Worm (Caenorhabditis elegans) whole organism, L3 larva: ENCODE data around the gene msp-49.
A peak's percentile ranks its signal among the peaks of the same experiment; 100 is the strongest.

ENCODE experiments used
- R02D3.7 ChIP-seq: fragments of 150-350 bp; optimal IDR thresholded peaks from 2 replicates; lab custom pipeline; 2014; ENCODE audit warnings: missing biosample characterization, missing genetic modification characterization
- ZK546.5 ChIP-seq: sonication (generic microtip); optimal IDR thresholded peaks from 2 replicates; lab custom pipeline; 2017; ENCODE audit warnings: missing biosample characterization, missing genetic modification characterization
- aly-2 ChIP-seq: fragments of 150-350 bp; optimal IDR thresholded peaks from 2 replicates; lab custom pipeline; 2014; ENCODE audit warnings: missing biosample characterization, missing genetic modification characterization
- ama-1 ChIP-seq: fragments of 150-350 bp; optimal IDR thresholded peaks from 2 replicates; lab custom pipeline; 2018
- ceh-28 ChIP-seq: fragments of 150-350 bp; optimal IDR thresholded peaks from 2 replicates; lab custom pipeline; 2014; ENCODE audit warnings: missing biosample characterization, missing genetic modification reagents, missing genetic modification characterization
- ceh-82 ChIP-seq: fragments of 150-350 bp; optimal IDR thresholded peaks from 2 replicates; lab custom pipeline; 2014; ENCODE audit warnings: missing biosample characterization, missing genetic modification characterization
- daf-12 ChIP-seq: fragments of 150-350 bp; optimal IDR thresholded peaks from 2 replicates; lab custom pipeline; 2014; ENCODE audit warnings: missing biosample characterization, missing genetic modification reagents, missing genetic modification characterization
- egl-27 ChIP-seq: sonication (generic microtip); optimal IDR thresholded peaks from 4 replicates; lab custom pipeline; 2017; ENCODE audit warnings: missing biosample characterization, missing genetic modification reagents, missing genetic modification characterization
- egl-5 ChIP-seq: fragments of 150-350 bp; optimal IDR thresholded peaks from 2 replicates; lab custom pipeline; 2017; ENCODE audit warnings: missing biosample characterization, missing genetic modification reagents, missing genetic modification characterization, inconsistent platforms
- elt-2 ChIP-seq: sonication (generic microtip); optimal IDR thresholded peaks from 2 replicates; lab custom pipeline; 2016; ENCODE audit warnings: missing genetic modification reagents, mild to moderate bottlenecking, missing genetic modification characterization, missing compliant biosample characterization
- eor-1 ChIP-seq, 2 experiments: fragments of 150-350 bp; optimal IDR thresholded peaks; 2 replicates each; lab custom pipeline; 2014 to 2018; ENCODE audit warnings: missing biosample characterization in 2 of 2, missing genetic modification characterization in 2 of 2
- fkh-10 ChIP-seq: sonication (generic microtip); optimal IDR thresholded peaks from 2 replicates; lab custom pipeline; 2017; ENCODE audit warnings: missing biosample characterization, missing genetic modification reagents, missing genetic modification characterization
- fos-1 ChIP-seq: fragments of 150-350 bp; optimal IDR thresholded peaks from 2 replicates; lab custom pipeline; 2014; ENCODE audit warnings: missing biosample characterization, missing genetic modification characterization
- jun-1 ChIP-seq: fragments of 150-350 bp; optimal IDR thresholded peaks from 2 replicates; lab custom pipeline; 2014; ENCODE audit warnings: missing biosample characterization, missing genetic modification reagents, missing genetic modification characterization
- lin-15B ChIP-seq: fragments of 150-350 bp; optimal IDR thresholded peaks from 2 replicates; lab custom pipeline; 2014; ENCODE audit warnings: missing biosample characterization, missing genetic modification characterization
- lin-39 ChIP-seq: fragments of 150-350 bp; optimal IDR thresholded peaks from 2 replicates; lab custom pipeline; 2018; ENCODE audit warnings: missing biosample characterization, missing genetic modification reagents, missing genetic modification characterization
- lsy-12 ChIP-seq: sonication (generic microtip); optimal IDR thresholded peaks from 2 replicates; lab custom pipeline; 2016; ENCODE audit warnings: mild to moderate bottlenecking, missing genetic modification characterization, missing compliant biosample characterization
- mdl-1 ChIP-seq: fragments of 150-350 bp; optimal IDR thresholded peaks from 2 replicates; lab custom pipeline; 2014; ENCODE audit warnings: missing biosample characterization, missing genetic modification characterization
- mml-1 ChIP-seq: fragments of 150-350 bp; sonication (generic microtip); optimal IDR thresholded peaks from 3 replicates; lab custom pipeline; 2014; ENCODE audit warnings: missing biosample characterization, missing genetic modification characterization
- nfya-1 ChIP-seq: sonication (generic microtip); optimal IDR thresholded peaks from 2 replicates; lab custom pipeline; 2017; ENCODE audit warnings: missing genetic modification characterization, mild to moderate bottlenecking, missing compliant biosample characterization, antibody characterized with exemption, moderate library complexity; ENCODE audit not compliant: insufficient read depth
- nhr-12 ChIP-seq: fragments of 150-350 bp; optimal IDR thresholded peaks from 2 replicates; lab custom pipeline; 2014; ENCODE audit warnings: missing biosample characterization, missing genetic modification characterization
- nhr-23 ChIP-seq: fragments of 150-350 bp; optimal IDR thresholded peaks from 2 replicates; lab custom pipeline; 2014; ENCODE audit warnings: missing biosample characterization, missing genetic modification reagents, missing genetic modification characterization
- nhr-25 ChIP-seq: sonication (generic microtip); optimal IDR thresholded peaks from 2 replicates; lab custom pipeline; 2017; ENCODE audit warnings: missing biosample characterization, missing genetic modification characterization
- nhr-28 ChIP-seq: fragments of 150-350 bp; optimal IDR thresholded peaks from 2 replicates; lab custom pipeline; 2014; ENCODE audit warnings: missing biosample characterization, missing genetic modification characterization
- nhr-67 ChIP-seq: fragments of 150-350 bp; optimal IDR thresholded peaks from 2 replicates; lab custom pipeline; 2014; ENCODE audit warnings: missing biosample characterization, missing genetic modification characterization
- nhr-76 ChIP-seq: fragments of 150-350 bp; sonication (generic microtip); optimal IDR thresholded peaks from 5 replicates; lab custom pipeline; 2014; ENCODE audit warnings: missing biosample characterization, missing genetic modification characterization
- pha-4 ChIP-seq: fragments of 150-350 bp; optimal IDR thresholded peaks from 2 replicates; lab custom pipeline; 2014; ENCODE audit warnings: missing biosample characterization, missing genetic modification reagents, missing genetic modification characterization
- pqm-1 ChIP-seq: fragments of 150-350 bp; optimal IDR thresholded peaks from 2 replicates; lab custom pipeline; 2017; ENCODE audit warnings: missing biosample characterization, missing genetic modification characterization, inconsistent platforms
- sea-2 ChIP-seq: fragments of 150-350 bp; sonication (generic microtip); optimal IDR thresholded peaks from 4 replicates; lab custom pipeline; 2014; ENCODE audit warnings: missing biosample characterization, missing genetic modification reagents, missing genetic modification characterization
- tbx-2 ChIP-seq: sonication (generic microtip); optimal IDR thresholded peaks from 2 replicates; lab custom pipeline; 2016; ENCODE audit warnings: mild to moderate bottlenecking, missing genetic modification characterization, missing compliant biosample characterization
- unc-62 ChIP-seq: fragments of 150-350 bp; sonication (generic microtip); optimal IDR thresholded peaks from 4 replicates; lab custom pipeline; 2014; ENCODE audit warnings: missing biosample characterization, missing genetic modification reagents, missing genetic modification characterization
- zag-1 ChIP-seq: fragments of 150-350 bp; optimal IDR thresholded peaks from 2 replicates; lab custom pipeline; 2014; ENCODE audit warnings: missing biosample characterization, missing genetic modification characterization
- ztf-4 ChIP-seq: fragments of 150-350 bp; optimal IDR thresholded peaks from 2 replicates; lab custom pipeline; 2014; ENCODE audit warnings: missing biosample characterization, missing genetic modification characterization

msp-49 gene

DNA sequence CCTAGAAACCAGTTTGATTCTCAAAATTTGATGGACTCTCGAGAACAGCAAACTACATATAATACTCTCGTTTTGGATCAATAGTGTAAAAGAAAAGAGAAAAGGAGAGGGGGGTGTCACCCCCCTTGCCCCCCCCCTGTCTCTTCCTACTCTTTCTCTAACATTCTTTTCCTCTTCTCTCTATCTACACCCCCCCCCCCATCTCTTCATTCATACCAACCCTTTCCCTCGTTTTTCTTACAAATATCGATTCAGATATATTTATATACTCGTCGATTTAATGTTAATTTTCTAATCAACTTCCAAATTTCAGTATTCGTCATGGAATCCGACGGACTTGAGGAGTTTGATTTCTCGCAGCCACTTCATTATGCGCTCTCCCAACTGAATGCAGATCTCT is 36.9 kb downstream of the msp-49 start, which contains the start of gene EGAP2.1:
Gene EGAP2.1 (plus strand): TSS at position 301 of the 400 bp plus-strand sequence.
- no peak for TF ChIP-seq fos-1 (tag; lab: Kevin White, UChicago)
- no peak for TF ChIP-seq nhr-12
- no peak for TF ChIP-seq pqm-1 (tag; lab: Kevin White, UChicago)
- no peak for TF ChIP-seq ama-1 (lab: Kevin White, UChicago)
- TF ChIP-seq nhr-76 (tag; lab: Kevin White, UChicago), result no peak
- TF ChIP-seq ceh-82 (tag; lab: Kevin White, UChicago), result no peak
- no peak for TF ChIP-seq ceh-28
- TF ChIP-seq nhr-67, result no peak
- no peak for TF ChIP-seq R02D3.7 (tag; lab: Kevin White, UChicago)
- TF ChIP-seq nhr-28 (tag; lab: Kevin White, UChicago), result no peak
- TF ChIP-seq, all 47 proteins: peak for 0

DNA sequence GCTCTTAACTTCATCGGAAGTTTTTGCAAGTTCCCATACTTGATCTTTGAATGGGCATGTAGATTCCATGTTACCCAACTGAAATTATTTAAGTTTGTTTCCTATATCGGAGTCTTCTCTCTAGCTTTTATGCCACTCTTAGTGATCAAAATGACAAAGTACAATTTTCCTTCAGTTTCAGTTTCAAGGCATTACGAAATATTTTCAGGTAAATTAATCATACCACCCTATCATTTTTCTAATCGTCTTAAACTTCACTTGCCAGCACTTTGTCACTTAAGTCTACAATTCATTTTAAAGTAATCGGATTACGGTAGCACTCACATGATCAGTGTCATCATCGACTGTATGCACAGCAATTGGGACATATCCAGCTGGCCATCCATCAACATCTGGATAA is 40.6 kb downstream of the msp-49 start:
- TF ChIP-seq tbx-2 (tag; lab: Kevin White, UChicago) (no peak), elt-2 (tag; lab: Kevin White, UChicago) (peak; percentile 84), pqm-1 (tag; lab: Kevin White, UChicago) (peak; percentile 57), jun-1 (tag; lab: Kevin White, UChicago) (no peak)
- TF ChIP-seq, all 47 proteins: peak for 2

DNA sequence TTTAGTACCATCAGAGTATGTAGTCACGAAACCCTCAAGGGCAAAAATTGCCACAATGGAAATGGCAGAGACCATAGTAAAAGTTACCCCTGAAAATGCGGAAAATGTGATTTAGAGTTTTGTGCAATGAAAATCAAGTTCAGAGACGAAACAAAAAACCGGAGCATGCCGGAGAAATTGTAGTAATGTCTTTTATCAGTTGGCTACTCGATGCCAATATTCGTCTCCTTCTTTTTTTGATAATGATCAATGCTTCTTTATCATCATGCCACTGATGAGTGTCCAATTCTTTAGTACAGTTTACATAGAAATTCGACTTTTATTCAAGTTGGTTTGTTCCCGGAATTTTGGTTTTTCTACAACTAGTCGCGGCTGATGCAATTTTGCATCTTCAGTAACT is 41.6 kb downstream of the msp-49 start, which contains the start of gene pho-1:
Gene pho-1 (minus strand): TSS at position 89 of the 400 bp plus-strand sequence.
- peak; percentile 49 for TF ChIP-seq pqm-1 (tag; lab: Kevin White, UChicago)
- peak; percentile 85 for TF ChIP-seq elt-2 (tag; lab: Kevin White, UChicago)
- no peak for TF ChIP-seq lin-39 (tag; lab: Kevin White, UChicago)
- TF ChIP-seq, all 47 proteins: peak for 2

DNA sequence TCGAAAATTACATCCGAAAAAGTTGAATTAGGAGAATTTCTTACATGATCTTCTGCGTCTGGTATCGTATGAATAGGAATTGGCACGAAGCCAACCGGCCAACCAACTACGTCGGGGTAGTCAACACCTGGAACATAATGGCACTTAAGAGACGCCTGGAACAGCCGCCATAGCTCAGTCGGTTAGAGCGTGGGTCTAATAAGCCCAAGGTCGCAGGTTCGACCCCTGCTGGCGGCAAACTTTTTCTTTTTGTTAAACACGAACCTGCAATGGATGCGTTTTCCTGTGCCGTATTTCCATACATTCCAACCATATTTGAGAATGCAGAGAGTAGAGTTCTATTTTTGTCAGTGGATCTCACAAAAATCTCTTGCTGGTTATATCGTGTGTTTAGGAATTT is 43.5 kb downstream of the msp-49 start:
- TF ChIP-seq nhr-67, result no peak
- TF ChIP-seq nhr-76 (tag; lab: Kevin White, UChicago), result no peak
- peak; percentile 57 for TF ChIP-seq elt-2 (tag; lab: Kevin White, UChicago)
- peak; percentile 4 for TF ChIP-seq lsy-12 (tag; lab: Kevin White, UChicago)
- TF ChIP-seq pqm-1 (tag; lab: Kevin White, UChicago), result peak; percentile 26
- no peak for TF ChIP-seq R02D3.7 (tag; lab: Kevin White, UChicago)
- TF ChIP-seq fos-1 (tag; lab: Kevin White, UChicago), result no peak
- TF ChIP-seq nfya-1 (tag; lab: Kevin White, UChicago), result peak; percentile 3
- TF ChIP-seq pha-4 (tag; lab: Kevin White, UChicago), result no peak

DNA sequence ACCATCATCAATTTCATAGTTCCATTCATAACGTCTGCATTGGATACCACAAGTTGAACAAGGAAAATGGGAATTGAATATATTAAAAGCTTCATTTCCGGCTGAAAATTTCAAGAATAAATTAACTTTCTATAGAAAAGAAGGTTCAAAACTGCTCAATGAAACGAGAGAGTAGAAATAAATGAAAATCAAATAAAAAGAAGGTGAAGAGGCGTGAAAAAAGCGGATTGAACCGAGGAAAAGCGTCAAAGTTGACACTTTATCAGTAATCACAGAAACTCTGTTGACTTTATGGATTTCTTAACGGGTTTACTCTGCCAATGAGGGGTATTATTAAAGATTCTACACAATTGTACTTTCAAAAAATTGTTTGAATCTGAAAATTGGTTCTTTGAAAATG is 44.2 kb downstream of the msp-49 start, which contains the start of gene pho-4:
Gene pho-4 (minus strand): TSS at position 101 of the 400 bp plus-strand sequence.
- no peak for TF ChIP-seq lsy-12 (tag; lab: Kevin White, UChicago)
- no peak for TF ChIP-seq egl-5 (tag; lab: Kevin White, UChicago)
- no peak for TF ChIP-seq unc-62 (GFP tag; lab: Kevin White, UChicago)
- no peak for TF ChIP-seq mdl-1
- TF ChIP-seq aly-2, result no peak
- TF ChIP-seq pqm-1 (tag; lab: Kevin White, UChicago), result no peak
- TF ChIP-seq nhr-25 (tag; lab: Kevin White, UChicago), result no peak
- no peak for TF ChIP-seq pha-4 (tag; lab: Kevin White, UChicago)
- no peak for TF ChIP-seq zag-1 (tag; lab: Kevin White, UChicago)
- TF ChIP-seq ceh-28, result no peak
- no peak for TF ChIP-seq nhr-23
- no peak for TF ChIP-seq nhr-76 (tag; lab: Kevin White, UChicago)
- TF ChIP-seq eor-1 (tag; optimal IDR thresholded peaks at IDR 0.05; lab: Kevin White, UChicago), result no peak
- no peak for TF ChIP-seq egl-27
- no peak for TF ChIP-seq ZK546.5
- TF ChIP-seq ztf-4 (tag; lab: Kevin White, UChicago), result no peak
- TF ChIP-seq mml-1 (tag; lab: Kevin White, UChicago), result no peak
- TF ChIP-seq sea-2 (GFP tag; lab: Kevin White, UChicago), result no peak
- no peak for TF ChIP-seq nhr-67
- no peak for TF ChIP-seq lin-15B (tag; lab: Kevin White, UChicago)

DNA sequence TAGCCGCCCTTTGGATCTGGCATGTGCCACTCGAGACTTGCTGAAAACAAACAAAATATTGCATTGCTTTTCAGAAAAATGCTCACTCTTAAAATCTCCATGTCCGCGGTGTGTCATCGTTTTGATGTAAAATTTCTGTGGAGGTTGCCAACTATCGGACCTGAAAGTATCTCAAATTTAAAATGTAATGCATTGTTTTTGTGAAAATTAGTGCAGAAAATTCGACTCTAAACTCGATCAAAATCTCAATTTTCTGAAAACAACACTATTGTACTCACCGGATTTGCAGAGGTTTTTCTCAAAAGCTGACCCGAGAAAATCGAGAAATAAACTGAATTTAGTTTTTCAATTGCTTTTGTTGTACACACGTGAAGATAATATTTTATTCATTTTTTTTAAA is 47.4 kb downstream of the msp-49 start, which contains the start of gene T16D1.1:
Gene T16D1.1 (minus strand): TSS at position 101 of the 400 bp plus-strand sequence.
- TF ChIP-seq ztf-4 (tag; lab: Kevin White, UChicago) (no peak), lin-39 (tag; lab: Kevin White, UChicago) (no peak), ceh-82 (tag; lab: Kevin White, UChicago) (no peak), fkh-10 (GFP tag; lab: Kevin White, UChicago) (no peak), nhr-12 (no peak), eor-1 (tag; optimal IDR thresholded peaks at IDR 0.05; lab: Kevin White, UChicago) (no peak), pqm-1 (tag; lab: Kevin White, UChicago) (no peak), daf-12 (tag; lab: Kevin White, UChicago) (no peak)
- TF ChIP-seq, all 47 proteins: peak for 0
